Worm (Caenorhabditis elegans): Measurements from ENCODE around the gene B0361.3.

The B0361.3 gene

ce11 chrIII:7314927-7315547 is 33.8 kb downstream of the B0361.3 start, which contains the start of gene nspg-6:
Gene nspg-6, minus strand, starts transcription at chrIII:7314977.
- TF ChIP-seq scrt-1 (GFP tag; IDR thresholded peaks at IDR 0.05) = no peak
- TF ChIP-seq ceh-36 (tag; optimal IDR thresholded peaks at IDR 0.05) = no peak
- no peak for TF ChIP-seq pes-1 (GFP tag; IDR thresholded peaks at IDR 0.05)
- TF ChIP-seq hmg-4 (GFP tag; optimal IDR thresholded peaks at IDR 0.05) = no peak
- no peak for TF ChIP-seq flt-1 (GFP tag; IDR thresholded peaks at IDR 0.05)
- no peak for TF ChIP-seq ets-7 (tag; optimal IDR thresholded peaks at IDR 0.05)
- no peak for TF ChIP-seq ceh-13 (GFP tag; optimal IDR thresholded peaks at IDR 0.05)
- TF ChIP-seq ama-1 (optimal IDR thresholded peaks at IDR 0.05) = no peak

DNA sequence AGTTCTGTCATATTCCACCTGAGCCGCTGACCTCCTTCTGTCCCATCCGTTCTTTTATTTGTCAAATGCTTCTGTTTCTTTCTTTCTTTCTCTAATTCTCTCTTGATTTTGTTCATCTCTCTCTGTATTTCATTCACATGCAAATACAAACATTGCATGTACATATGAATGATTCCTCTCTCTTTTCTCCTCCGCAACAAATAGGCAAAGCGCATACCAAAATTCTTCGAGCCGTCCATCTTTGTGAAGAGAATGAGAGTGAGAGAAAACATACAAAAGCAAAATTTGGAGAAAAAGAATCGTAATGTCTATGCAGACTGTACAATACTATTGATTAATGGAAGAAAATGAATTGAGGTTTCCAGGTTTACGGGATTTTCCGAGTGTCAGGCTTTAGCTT is 36.1 kb downstream of the B0361.3 start:
- TF ChIP-seq ceh-36 (tag; optimal IDR thresholded peaks at IDR 0.05) (no peak), hnd-1 (tag; optimal IDR thresholded peaks at IDR 0.05) (no peak), scrt-1 (GFP tag; IDR thresholded peaks at IDR 0.05) (no peak), tbx-37 (GFP tag; conservative IDR thresholded peaks at IDR 0.05) (no peak), aly-1 (tag; optimal IDR thresholded peaks at IDR 0.05) (no peak), tra-4 (tag; optimal IDR thresholded peaks at IDR 0.05) (no peak), ceh-13 (GFP tag; optimal IDR thresholded peaks at IDR 0.05) (no peak)

- TF ChIP-seq flt-1 (GFP tag; IDR thresholded peaks at IDR 0.05) (no peak), ceh-36 (tag; optimal IDR thresholded peaks at IDR 0.05) (no peak), ama-1 (optimal IDR thresholded peaks at IDR 0.05) (no peak), B0310.2 (tag; optimal IDR thresholded peaks at IDR 0.05) (no peak), tbx-11 (GFP tag; IDR thresholded peaks at IDR 0.05) (no peak), ceh-13 (GFP tag; optimal IDR thresholded peaks at IDR 0.05) (no peak), tra-4 (tag; optimal IDR thresholded peaks at IDR 0.05) (no peak), hmg-4 (GFP tag; optimal IDR thresholded peaks at IDR 0.05) (no peak)
These were observed 38.1 kb downstream of the B0361.3 start, which contains the start of gene F56C9.8 for ce11 chrIII:7319390-7319789. Gene F56C9.8, minus strand, starts transcription at chrIII:7319509.

- TF ChIP-seq ceh-13 (GFP tag; optimal IDR thresholded peaks at IDR 0.05) = no peak
- no peak for TF ChIP-seq hnd-1 (tag; optimal IDR thresholded peaks at IDR 0.05)
- no peak for TF ChIP-seq B0310.2 (tag; optimal IDR thresholded peaks at IDR 0.05)
- TF ChIP-seq ets-7 (tag; optimal IDR thresholded peaks at IDR 0.05) = no peak
- TF ChIP-seq flt-1 (GFP tag; IDR thresholded peaks at IDR 0.05) = no peak
- TF ChIP-seq tbx-11 (GFP tag; IDR thresholded peaks at IDR 0.05) = no peak
- TF ChIP-seq sea-1 (GFP tag; conservative IDR thresholded peaks at IDR 0.05) = no peak
- TF ChIP-seq tra-4 (tag; optimal IDR thresholded peaks at IDR 0.05) = no peak
- no peak for TF ChIP-seq ceh-36 (tag; optimal IDR thresholded peaks at IDR 0.05)
- no peak for TF ChIP-seq pes-1 (GFP tag; IDR thresholded peaks at IDR 0.05)
These were observed 40.8 kb downstream of the B0361.3 start for ce11 chrIII:7322018-7322417.

ce11 chrIII:7323331-7323730 is 42.1 kb downstream of the B0361.3 start:
- TF ChIP-seq tra-4 (tag; optimal IDR thresholded peaks at IDR 0.05) (no peak), ama-1 (optimal IDR thresholded peaks at IDR 0.05) (no peak), sea-1 (GFP tag; conservative IDR thresholded peaks at IDR 0.05) (no peak), tbx-11 (GFP tag; IDR thresholded peaks at IDR 0.05) (no peak), ceh-13 (GFP tag; optimal IDR thresholded peaks at IDR 0.05) (no peak), hmg-4 (GFP tag; optimal IDR thresholded peaks at IDR 0.05) (no peak), aly-1 (tag; optimal IDR thresholded peaks at IDR 0.05) (no peak), scrt-1 (GFP tag; IDR thresholded peaks at IDR 0.05) (no peak), F13C5.2 (tag; optimal IDR thresholded peaks at IDR 0.05) (no peak)

ce11 chrIII:7329155-7329732 is 48.0 kb downstream of the B0361.3 start, which contains the start of gene lab-2:
Gene lab-2, minus strand, starts transcription at chrIII:7329607.
- TF ChIP-seq ceh-36 (tag; optimal IDR thresholded peaks at IDR 0.05) (no peak), hnd-1 (tag; optimal IDR thresholded peaks at IDR 0.05) (no peak), tbx-11 (GFP tag; IDR thresholded peaks at IDR 0.05) (no peak), pes-1 (GFP tag; IDR thresholded peaks at IDR 0.05) (no peak)

DNA sequence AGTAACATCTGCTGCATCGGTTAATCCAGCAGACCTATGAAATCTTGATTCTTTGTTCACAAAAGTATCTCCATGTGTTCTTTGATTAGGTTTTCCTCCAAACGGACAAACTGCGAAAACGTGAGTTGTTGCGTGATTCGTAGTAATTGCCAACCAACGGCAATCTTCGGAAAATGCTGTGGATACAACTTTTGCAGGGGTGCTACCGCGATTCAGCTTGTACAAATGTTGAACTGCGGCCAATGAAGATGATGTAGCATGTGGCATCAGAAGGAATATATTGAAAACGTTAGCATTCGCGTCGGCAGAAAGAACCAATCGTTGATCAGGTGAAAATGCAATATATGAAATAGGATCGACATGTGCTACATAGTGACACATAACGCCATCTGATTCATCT is 50.4 kb downstream of the B0361.3 start:
- TF ChIP-seq flt-1 (GFP tag; IDR thresholded peaks at IDR 0.05) (no peak), F13C5.2 (tag; optimal IDR thresholded peaks at IDR 0.05) (no peak), pes-1 (GFP tag; IDR thresholded peaks at IDR 0.05) (no peak), B0310.2 (tag; optimal IDR thresholded peaks at IDR 0.05) (no peak)

All from whole organism, early embryonic.